Worm (Caenorhabditis elegans) whole organism, L4 larva: ENCODE data around the gene clec-52.

Experiments
- aly-2 ChIP-seq: sonication (generic microtip); optimal IDR thresholded peaks from 2 replicates; lab custom pipeline; 2018; ENCODE audit warnings: missing biosample characterization, missing genetic modification characterization
- ceh-82 ChIP-seq: sonication (generic microtip); optimal IDR thresholded peaks from 2 replicates; lab custom pipeline; 2017; ENCODE audit warnings: missing biosample characterization, missing genetic modification characterization
- gei-8 ChIP-seq: fragments of 200-800 bp; sonication (Bioruptor generic); optimal IDR thresholded peaks from 2 replicates; lab custom pipeline; 2018; ENCODE audit warnings: mild to moderate bottlenecking, missing genetic modification characterization, missing compliant biosample characterization
- hif-1 ChIP-seq, 2 experiments: sonication (generic microtip); optimal IDR thresholded peaks; 2 replicates each; lab custom pipeline; 2016 to 2017; ENCODE audit warnings: missing compliant biosample characterization in 2 of 2, missing genetic modification characterization in 2 of 2, missing genetic modification reagents in 2 of 2, missing genotype in 2 of 2, mild to moderate bottlenecking in 1 of 2
- saeg-2 ChIP-seq: fragments of 200-800 bp; sonication (Bioruptor generic); IDR thresholded peaks from 2 replicates; pipeline ENCODE4 v1.3.6; 2022; ENCODE audit warnings: missing genetic modification reagents, missing genetic modification characterization, missing compliant biosample characterization
- spr-3 ChIP-seq: fragments of 200-800 bp; sonication (Bioruptor generic); optimal IDR thresholded peaks from 2 replicates; lab custom pipeline; 2018; ENCODE audit warnings: mild to moderate bottlenecking, missing genetic modification characterization, missing compliant biosample characterization
- unc-130 ChIP-seq: sonication (generic microtip); optimal IDR thresholded peaks from 2 replicates; lab custom pipeline; 2016; ENCODE audit warnings: missing genetic modification reagents, missing genetic modification characterization, missing compliant biosample characterization
- zag-1 ChIP-seq: fragments of 150-350 bp; optimal IDR thresholded peaks from 2 replicates; lab custom pipeline; 2014; ENCODE audit warnings: missing biosample characterization, missing genetic modification characterization

DNA sequence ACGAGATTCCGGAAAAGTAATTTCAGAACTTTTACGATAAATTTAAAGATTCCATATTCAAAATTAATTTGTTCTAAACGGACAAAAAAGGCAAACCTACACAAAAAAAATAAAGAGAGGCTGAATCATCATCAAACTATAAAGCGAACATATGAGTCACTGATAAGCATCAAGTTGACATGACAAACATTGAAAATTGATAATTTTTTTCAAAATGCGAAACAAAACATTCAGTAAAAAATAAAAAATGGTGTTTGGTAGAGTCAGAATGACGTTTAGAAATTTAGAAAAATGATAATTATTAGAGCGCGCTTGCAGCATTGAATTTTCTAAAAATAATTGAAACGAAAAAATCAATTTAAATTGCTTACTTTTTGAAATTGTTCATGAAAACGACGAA is 31.3 kb upstream of the clec-52 start:
- TF ChIP-seq unc-130 (GFP tag; lab: Kevin White, UChicago) (no peak), spr-3 (GFP tag; lab: Kevin White, UChicago) (no peak), gei-8 (GFP tag; lab: Kevin White, UChicago) (no peak), zag-1 (tag; lab: Kevin White, UChicago) (no peak), aly-2 (tag; lab: Kevin White, UChicago) (no peak), ceh-82 (tag; lab: Kevin White, UChicago) (no peak), saeg-2 (GFP tag; lab: Robert Waterston, UW) (no peak), hif-1 (tag; optimal IDR thresholded peaks at IDR 0.05; lab: Kevin White, UChicago) (no peak)
